Worm (Caenorhabditis elegans) whole organism, young adult: ENCODE measurements around the gene cdc-73.

ENCODE experiments used
- C06A6.2 ChIP-seq: fragments of 200-800 bp; sonication (Bioruptor generic); conservative IDR thresholded peaks from 2 replicates; pipeline ENCODE4 v1.3.6; 2022; ENCODE audit warnings: missing genetic modification characterization, missing compliant biosample characterization
- C17E4.6 ChIP-seq: fragments of 200-800 bp; sonication (Bioruptor generic); IDR thresholded peaks from 2 replicates; pipeline ENCODE4 v1.3.6; 2022; ENCODE audit warnings: missing genetic modification reagents, missing genetic modification characterization, missing compliant biosample characterization
- D2030.7 ChIP-seq: fragments of 200-800 bp; sonication (Bioruptor generic); IDR thresholded peaks from 2 replicates; pipeline ENCODE4 v1.3.6; 2022; ENCODE audit warnings: missing genetic modification reagents, missing genetic modification characterization, missing compliant biosample characterization
- F37B4.10 ChIP-seq: fragments of 200-800 bp; sonication (Bioruptor generic); IDR thresholded peaks from 2 replicates; pipeline ENCODE4 v1.3.6; 2022; ENCODE audit warnings: missing genetic modification characterization, missing compliant biosample characterization
- F49E8.2 ChIP-seq: sonication (generic microtip); optimal IDR thresholded peaks from 3 replicates; lab custom pipeline; 2017; ENCODE audit warnings: missing genetic modification characterization, mild to moderate bottlenecking, missing compliant biosample characterization, antibody characterized with exemption, moderate library complexity; ENCODE audit not compliant: insufficient read depth
- F57A8.1 ChIP-seq: fragments of 200-800 bp; sonication (Bioruptor generic); optimal IDR thresholded peaks from 2 replicates; lab custom pipeline; 2018; ENCODE audit warnings: mild to moderate bottlenecking, missing genetic modification characterization, moderate library complexity, missing compliant biosample characterization
- K11D2.4 ChIP-seq: fragments of 200-800 bp; sonication (Bioruptor generic); IDR thresholded peaks from 2 replicates; pipeline ENCODE4 v1.3.6; 2022; ENCODE audit warnings: missing genetic modification reagents, missing genetic modification characterization, missing compliant biosample characterization
- T07F8.4 ChIP-seq: sonication (generic microtip); optimal IDR thresholded peaks from 2 replicates; lab custom pipeline; 2016; ENCODE audit warnings: mild to moderate bottlenecking, missing genetic modification characterization, moderate library complexity, missing compliant biosample characterization
- T26A5.8 ChIP-seq: sonication (generic microtip); optimal IDR thresholded peaks from 2 replicates; lab custom pipeline; 2016; ENCODE audit warnings: missing genetic modification characterization, missing compliant biosample characterization
- Y56A3A.18 ChIP-seq: fragments of 200-800 bp; sonication (Bioruptor generic); IDR thresholded peaks from 2 replicates; pipeline ENCODE4 v1.3.6; 2022; ENCODE audit warnings: missing genetic modification reagents, missing genetic modification characterization, missing compliant biosample characterization
- aptf-3 ChIP-seq: fragments of 200-800 bp; sonication (Bioruptor generic); IDR thresholded peaks from 2 replicates; pipeline ENCODE4 v1.3.6; 2022; ENCODE audit warnings: missing genetic modification characterization, missing compliant biosample characterization
- bed-1 ChIP-seq: fragments of 200-800 bp; sonication (Bioruptor generic); IDR thresholded peaks from 2 replicates; pipeline ENCODE4 v1.3.6; 2022; ENCODE audit warnings: missing genetic modification reagents, missing genetic modification characterization, missing compliant biosample characterization
- cebp-1 ChIP-seq, 2 experiments: fragments of 200-800 bp in 1 of 2; sonication (Bioruptor generic) in 1 of 2; sonication (generic microtip) in 1 of 2; IDR thresholded peaks in 1 of 2; optimal IDR thresholded peaks in 1 of 2; 2 replicates each; pipeline versions ENCODE4 v1.3.6 to Lab custom; 2017 to 2022; ENCODE audit warnings: missing compliant biosample characterization in 2 of 2, missing genetic modification characterization in 2 of 2, mild to moderate bottlenecking in 1 of 2, missing genetic modification reagents in 1 of 2, moderate library complexity in 1 of 2
- cebp-2 ChIP-seq: fragments of 200-800 bp; sonication (Bioruptor generic); IDR thresholded peaks from 2 replicates; pipeline ENCODE4 v1.3.6; 2022; ENCODE audit warnings: missing genetic modification characterization, missing compliant biosample characterization
- ceh-100 ChIP-seq: fragments of 200-800 bp; sonication (Bioruptor generic); IDR thresholded peaks from 2 replicates; pipeline ENCODE4 v1.3.6; 2022; ENCODE audit warnings: missing genetic modification reagents, missing genetic modification characterization, missing compliant biosample characterization
- ceh-79 ChIP-seq: sonication (generic microtip); optimal IDR thresholded peaks from 2 replicates; lab custom pipeline; 2017; ENCODE audit warnings: mild to moderate bottlenecking, missing genetic modification characterization, missing compliant biosample characterization
- ceh-91 ChIP-seq: fragments of 200-800 bp; sonication (Bioruptor generic); IDR thresholded peaks from 2 replicates; pipeline ENCODE4 v1.3.6; 2022; ENCODE audit warnings: missing genetic modification reagents, missing genetic modification characterization, missing compliant biosample characterization
- die-1 ChIP-seq: sonication (generic microtip); optimal IDR thresholded peaks from 2 replicates; lab custom pipeline; 2016; ENCODE audit warnings: missing genotype, mild to moderate bottlenecking, missing genetic modification characterization, missing compliant biosample characterization
- dox-1 ChIP-seq: fragments of 200-800 bp; sonication (Bioruptor generic); IDR thresholded peaks from 2 replicates; pipeline ENCODE4 v1.3.6; 2022; ENCODE audit warnings: missing genetic modification reagents, missing genetic modification characterization, missing compliant biosample characterization
- ekl-4 ChIP-seq: fragments of 200-800 bp; sonication (Bioruptor generic); IDR thresholded peaks from 2 replicates; pipeline ENCODE4 v1.3.6; 2022; ENCODE audit warnings: missing genetic modification reagents, missing genetic modification characterization, missing compliant biosample characterization
- gei-17 ChIP-seq: fragments of 200-800 bp; sonication (Bioruptor generic); optimal IDR thresholded peaks from 2 replicates; lab custom pipeline; 2018; ENCODE audit warnings: mild to moderate bottlenecking, missing genetic modification characterization, missing compliant biosample characterization
- hmg-1.2 ChIP-seq: fragments of 200-800 bp; sonication (Bioruptor generic); IDR thresholded peaks from 2 replicates; pipeline ENCODE4 v1.3.6; 2022; ENCODE audit warnings: missing genetic modification reagents, missing genetic modification characterization, missing compliant biosample characterization
- hmg-20 ChIP-seq: fragments of 200-800 bp; sonication (Bioruptor generic); IDR thresholded peaks from 2 replicates; pipeline ENCODE4 v1.3.6; 2022; ENCODE audit warnings: missing genetic modification reagents, missing genetic modification characterization, missing compliant biosample characterization
- hrde-1 ChIP-seq: sonication (generic microtip); optimal IDR thresholded peaks from 2 replicates; lab custom pipeline; 2016; ENCODE audit warnings: missing genetic modification characterization, mild to moderate bottlenecking, missing compliant biosample characterization, moderate library complexity, missing genotype, missing genetic modification reagents, borderline replicate concordance
- lin-35 ChIP-seq, 3 experiments: fragments of 150-350 bp in 2 of 3; sonication (generic microtip) in 1 of 3; optimal IDR thresholded peaks; 2 replicates each; lab custom pipeline; 2014 to 2018; ENCODE audit warnings: missing biosample characterization in 3 of 3, missing genetic modification characterization in 3 of 3, missing genetic modification reagents in 3 of 3
- lin-40 ChIP-seq: sonication (generic microtip); optimal IDR thresholded peaks from 2 replicates; lab custom pipeline; 2016; ENCODE audit warnings: missing genetic modification characterization, mild to moderate bottlenecking, missing compliant biosample characterization, missing genotype, missing genetic modification reagents
- lin-54 ChIP-seq: fragments of 200-800 bp; sonication (Bioruptor generic); optimal IDR thresholded peaks from 2 replicates; lab custom pipeline; 2018; ENCODE audit warnings: mild to moderate bottlenecking, missing genetic modification characterization, missing compliant biosample characterization
- lir-1 ChIP-seq: fragments of 200-800 bp; sonication (Bioruptor generic); conservative IDR thresholded peaks from 2 replicates; pipeline ENCODE4 v1.3.6; 2022; ENCODE audit warnings: missing genetic modification reagents, missing genetic modification characterization, missing compliant biosample characterization
- madf-10 ChIP-seq: sonication (generic microtip); optimal IDR thresholded peaks from 2 replicates; lab custom pipeline; 2016; ENCODE audit warnings: mild to moderate bottlenecking, missing genetic modification characterization, missing compliant biosample characterization
- mcd-1 ChIP-seq: fragments of 200-800 bp; sonication (Bioruptor generic); IDR thresholded peaks from 2 replicates; pipeline ENCODE4 v1.3.6; 2022; ENCODE audit warnings: missing genetic modification reagents, missing genetic modification characterization, missing compliant biosample characterization
- mel-28 ChIP-seq: sonication (generic microtip); optimal IDR thresholded peaks from 2 replicates; lab custom pipeline; 2016; ENCODE audit warnings: borderline replicate concordance, mild to moderate bottlenecking, missing genetic modification characterization, missing compliant biosample characterization
- mxl-1 ChIP-seq: sonication (generic microtip); optimal IDR thresholded peaks from 2 replicates; lab custom pipeline; 2016; ENCODE audit warnings: missing genetic modification characterization, missing compliant biosample characterization
- nfya-2 ChIP-seq: fragments of 200-800 bp; sonication (Bioruptor generic); IDR thresholded peaks from 2 replicates; pipeline ENCODE4 v1.3.6; 2022; ENCODE audit warnings: missing genetic modification reagents, missing genetic modification characterization, missing compliant biosample characterization
- nhr-179 ChIP-seq: sonication (generic microtip); optimal IDR thresholded peaks from 2 replicates; lab custom pipeline; 2016; ENCODE audit warnings: mild to moderate bottlenecking, missing genetic modification characterization, missing compliant biosample characterization
- rcor-1 ChIP-seq: fragments of 200-800 bp; sonication (Bioruptor generic); IDR thresholded peaks from 2 replicates; pipeline ENCODE4 v1.3.6; 2022; ENCODE audit warnings: missing genetic modification reagents, missing genetic modification characterization, missing compliant biosample characterization
- rec-8 ChIP-seq, 2 experiments: sonication (generic microtip); optimal IDR thresholded peaks; 2 replicates each; lab custom pipeline; 2016; ENCODE audit warnings: mild to moderate bottlenecking in 2 of 2, missing genetic modification characterization in 2 of 2, missing genetic modification reagents in 2 of 2, missing genotype in 2 of 2, missing biosample characterization in 1 of 2, missing compliant biosample characterization in 1 of 2, moderate library complexity in 1 of 2
- rpc-1 ChIP-seq, 2 experiments: fragments of 150-350 bp in 1 of 2; sonication (generic microtip) in 1 of 2; optimal IDR thresholded peaks; 2 replicates each; lab custom pipeline; 2014 to 2018; ENCODE audit warnings: missing biosample characterization in 1 of 2, missing genetic modification characterization in 1 of 2, missing genetic modification reagents in 1 of 2, missing genotype in 1 of 2
- sea-2 ChIP-seq: fragments of 200-800 bp; sonication (Bioruptor generic); IDR thresholded peaks from 2 replicates; pipeline ENCODE4 v1.3.6; 2022; ENCODE audit warnings: missing genetic modification characterization, missing compliant biosample characterization
- snpc-3.4 ChIP-seq: sonication (generic microtip); optimal IDR thresholded peaks from 2 replicates; lab custom pipeline; 2017; ENCODE audit warnings: missing genetic modification characterization, mild to moderate bottlenecking, missing compliant biosample characterization, antibody characterized with exemption, moderate library complexity, missing genotype, missing genetic modification reagents
- snpc-4 ChIP-seq, 5 experiments: fragments of 150-350 bp in 1 of 5; sonication (generic microtip) in 4 of 5; optimal IDR thresholded peaks; 2 replicates each; lab custom pipeline; 2014 to 2018; ENCODE audit warnings: missing genetic modification characterization in 5 of 5, missing biosample characterization in 3 of 5, antibody characterized with exemption in 2 of 5, mild to moderate bottlenecking in 2 of 5, missing compliant biosample characterization in 2 of 5, missing genotype in 2 of 5, moderate library complexity in 2 of 5, missing genetic modification reagents in 1 of 5
- tbp1 ChIP-seq: fragments of 200-800 bp; sonication (Bioruptor generic); optimal IDR thresholded peaks from 2 replicates; lab custom pipeline; 2018; ENCODE audit warnings: mild to moderate bottlenecking, missing genetic modification characterization, missing compliant biosample characterization
- zim-3 ChIP-seq: sonication (generic microtip); optimal IDR thresholded peaks from 2 replicates; lab custom pipeline; 2017; ENCODE audit warnings: mild to moderate bottlenecking, missing genetic modification characterization, moderate library complexity, missing compliant biosample characterization
- ztf-22 ChIP-seq: fragments of 200-800 bp; sonication (Bioruptor generic); optimal IDR thresholded peaks from 2 replicates; lab custom pipeline; 2018; ENCODE audit warnings: mild to moderate bottlenecking, missing genetic modification characterization, moderate library complexity, missing compliant biosample characterization
- ztf-26 ChIP-seq: sonication (generic microtip); optimal IDR thresholded peaks from 2 replicates; lab custom pipeline; 2017; ENCODE audit warnings: missing genetic modification characterization, missing compliant biosample characterization
- ztf-3 ChIP-seq: fragments of 200-800 bp; sonication (Bioruptor generic); optimal IDR thresholded peaks from 2 replicates; lab custom pipeline; 2018; ENCODE audit warnings: mild to moderate bottlenecking, missing genetic modification characterization, missing compliant biosample characterization

The cdc-73 gene

ce11 chrIV:4024159-4025004, 18.0 kb upstream of the cdc-73 start (continued):
- TF ChIP-seq hmg-20 (GFP tag; lab: Robert Waterston, UW) (no peak), rcor-1 (0 out of 2 replicates have a peak, but pooled peaks have one; percentile 31), snpc-3.4 (tag; lab: Kevin White, UChicago) (no peak), K11D2.4 (GFP tag; lab: Robert Waterston, UW) (peak; percentile 92), ceh-91 (GFP tag; lab: Robert Waterston, UW) (no peak), aptf-3 (GFP tag; lab: Robert Waterston, UW) (no peak), ztf-26 (peak; percentile 65), mxl-1 (tag; lab: Kevin White, UChicago) (no peak), zim-3 (tag; lab: Kevin White, UChicago) (no peak), mel-28 (no peak), F57A8.1 (GFP tag; lab: Kevin White, UChicago) (no peak), C06A6.2 (peak; percentile 69; the same call in 1 of the 2 replicates), gei-17 (GFP tag; lab: Kevin White, UChicago) (no peak), rec-8 (tag; optimal IDR thresholded peaks at IDR 0.05; lab: Kevin White, UChicago) (no peak), madf-10 (tag; lab: Kevin White, UChicago) (no peak), die-1 (tag; lab: Kevin White, UChicago) (no peak), rpc-1 (optimal IDR thresholded peaks at IDR 0.05; lab: Kevin White, UChicago) (no peak), rpc-1 (tag; optimal IDR thresholded peaks at IDR 0.05; lab: Kevin White, UChicago) (no peak), snpc-4 (GFP tag; optimal IDR thresholded peaks at IDR 0.05; lab: Kevin White, UChicago) (no peak), snpc-4 (tag; optimal IDR thresholded peaks at IDR 0.05; lab: Kevin White, UChicago) (peak; percentile 5 to 38 (median 20)), nhr-179 (tag; lab: Kevin White, UChicago) (no peak), hrde-1 (tag; lab: Kevin White, UChicago) (no peak), Y56A3A.18 (GFP tag; lab: Robert Waterston, UW) (no peak), T07F8.4 (no peak), lin-54 (peak; percentile 33), C17E4.6 (GFP tag; lab: Robert Waterston, UW) (no peak), ceh-100 (no peak), F49E8.2 (tag; lab: Kevin White, UChicago) (no peak), T26A5.8 (tag; lab: Kevin White, UChicago) (no peak), ztf-3 (no peak), sea-2 (GFP tag; lab: Robert Waterston, UW) (no peak), D2030.7 (GFP tag; lab: Robert Waterston, UW) (no peak), nfya-2 (GFP tag; lab: Robert Waterston, UW) (no peak), ceh-79 (tag; lab: Kevin White, UChicago) (no peak), ekl-4 (GFP tag; lab: Robert Waterston, UW) (0 out of 2 replicates have a peak, but pooled peaks have one; percentile 41), bed-1 (no peak), ztf-22 (GFP tag; lab: Kevin White, UChicago) (peak; percentile 26)
- TF ChIP-seq, all 124 proteins: peak for 40

ce11 chrIV:4025923-4026322, 16.5 kb upstream of the cdc-73 start:
- TF ChIP-seq cebp-2 (GFP tag; lab: Robert Waterston, UW) (no peak), lin-35 (GFP tag; optimal IDR thresholded peaks at IDR 0.05; lab: Kevin White, UChicago) (peak in 1 of 3 experiments; percentile 16), K11D2.4 (GFP tag; lab: Robert Waterston, UW) (peak; percentile 32; the same call in 1 of the 2 replicates), F37B4.10 (GFP tag; lab: Robert Waterston, UW) (0 out of 2 replicates have a peak, but pooled peaks have one; percentile 9), lin-40 (tag; lab: Kevin White, UChicago) (peak; percentile 46), lir-1 (GFP tag; lab: Robert Waterston, UW) (no peak), lin-54 (peak; percentile 12), tbp1 (GFP tag; lab: Kevin White, UChicago) (peak; percentile 12), zim-3 (tag; lab: Kevin White, UChicago) (no peak), cebp-1 (GFP tag; IDR thresholded peaks at IDR 0.05; lab: Robert Waterston, UW) (no peak), cebp-1 (tag; optimal IDR thresholded peaks at IDR 0.05; lab: Kevin White, UChicago) (peak; percentile 68), hmg-1.2 (GFP tag; lab: Robert Waterston, UW) (peak; percentile 25; the same call in 1 of the 2 replicates), dox-1 (0 out of 2 replicates have a peak, but pooled peaks have one; percentile 34), mcd-1 (GFP tag; lab: Robert Waterston, UW) (peak; percentile 53; the same call in 1 of the 2 replicates)
